Worm (Caenorhabditis elegans): ENCODE results near the gene ugt-66.

The ugt-66 gene

DNA sequence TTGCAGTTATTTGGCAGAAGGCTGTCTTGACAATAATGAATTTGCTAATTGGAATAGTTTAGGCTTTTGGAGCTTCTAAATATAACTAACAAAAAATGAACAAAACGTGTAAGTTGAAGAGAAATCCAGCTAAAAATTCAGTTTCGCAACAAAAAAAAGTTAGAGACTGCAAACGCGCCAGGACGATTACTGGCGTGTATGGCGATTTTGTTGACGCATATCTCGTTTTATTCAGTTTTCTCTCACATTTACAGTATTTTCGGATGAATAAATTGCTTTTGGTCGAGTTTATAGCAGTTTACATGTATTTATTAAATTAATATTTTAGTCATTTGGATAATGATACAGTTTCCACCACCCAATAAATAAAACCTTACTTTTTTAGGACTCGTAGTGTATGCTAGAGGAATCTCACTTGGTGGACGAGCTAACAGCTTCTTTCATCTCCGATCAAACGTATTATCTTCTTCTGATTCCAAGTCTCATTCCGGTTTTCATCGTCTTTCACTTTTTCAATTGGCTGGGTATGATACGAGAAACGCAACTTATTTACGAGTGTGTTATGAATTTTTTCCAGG lies 21.3 kb downstream of the ugt-66 start, which contains the start of the genes abcf-3 and F42A10.5 (continued):
- peak; percentile 42 for TF ChIP-seq sma-3 (GFP tag; optimal IDR thresholded peaks at IDR 0.05)
- TF ChIP-seq ceh-82 (tag; optimal IDR thresholded peaks at IDR 0.05), result no peak
- TF ChIP-seq snpc-4 (tag; optimal IDR thresholded peaks at IDR 0.05), result no peak
- no peak for TF ChIP-seq unc-62 (GFP tag; optimal IDR thresholded peaks at IDR 0.05)
- no peak for TF ChIP-seq mbf-1 (tag; optimal IDR thresholded peaks at IDR 0.05)
- TF ChIP-seq lin-13 (GFP tag; optimal IDR thresholded peaks at IDR 0.05), result peak; percentile 65
- peak; percentile 78 for TF ChIP-seq gmeb-1 (tag; optimal IDR thresholded peaks at IDR 0.05)
- no peak for TF ChIP-seq unc-55 (GFP tag; optimal IDR thresholded peaks at IDR 0.05)
- no peak for TF ChIP-seq Y55F3AM.14 (GFP tag; optimal IDR thresholded peaks at IDR 0.05)
- TF ChIP-seq nhr-129 (tag; optimal IDR thresholded peaks at IDR 0.05), result peak; percentile 70
- TF ChIP-seq alr-1 (tag; optimal IDR thresholded peaks at IDR 0.05), result no peak
- TF ChIP-seq lsy-2 (tag; optimal IDR thresholded peaks at IDR 0.05), result peak; percentile 79 to 89
- no peak for TF ChIP-seq nhr-23 (tag; optimal IDR thresholded peaks at IDR 0.05)
- TF ChIP-seq ZK546.5 (tag; optimal IDR thresholded peaks at IDR 0.05), result no peak
- TF ChIP-seq lin-39 (tag; optimal IDR thresholded peaks at IDR 0.05), result no peak
- no peak for TF ChIP-seq lin-11 (tag; optimal IDR thresholded peaks at IDR 0.05)
- TF ChIP-seq zag-1 (tag; optimal IDR thresholded peaks at IDR 0.05), result no peak
- TF ChIP-seq aly-2 (tag; optimal IDR thresholded peaks at IDR 0.05), result no peak
- no peak for TF ChIP-seq blmp-1 (tag; optimal IDR thresholded peaks at IDR 0.05; ENCODE audit: insufficient read depth)
- no peak for TF ChIP-seq nhr-10 (tag; optimal IDR thresholded peaks at IDR 0.05)
- no peak for TF ChIP-seq elt-3 (tag; optimal IDR thresholded peaks at IDR 0.05)

DNA sequence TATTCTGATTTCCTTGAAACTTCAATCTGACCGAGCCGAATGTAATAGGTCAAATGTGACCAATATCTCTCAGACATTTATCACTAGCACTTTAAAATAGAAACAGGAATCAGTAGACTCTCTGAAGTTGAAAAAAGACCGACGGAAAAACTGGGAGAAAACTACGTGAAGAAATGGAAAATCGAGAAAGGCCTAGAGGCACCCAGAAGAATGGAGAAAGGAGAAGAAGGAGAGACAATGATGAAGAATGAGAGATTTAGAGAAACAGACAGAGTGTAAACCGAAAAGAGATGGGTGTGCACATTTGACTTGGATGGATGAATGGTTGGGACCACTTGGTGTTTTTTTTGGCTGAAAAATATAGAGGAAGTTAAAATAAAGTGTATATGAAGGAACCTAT lies 24.3 kb downstream of the ugt-66 start:
- TF ChIP-seq blmp-1 (tag; optimal IDR thresholded peaks at IDR 0.05; ENCODE audit: insufficient read depth), result no peak
- TF ChIP-seq F13H6.1 (tag; optimal IDR thresholded peaks at IDR 0.05), result peak; percentile 46
- TF ChIP-seq ama-1 (optimal IDR thresholded peaks at IDR 0.05), result peak; percentile 56
- TF ChIP-seq nhr-11 (tag; optimal IDR thresholded peaks at IDR 0.05), result no peak
- TF ChIP-seq unc-39 (tag; optimal IDR thresholded peaks at IDR 0.05), result no peak
- no peak for TF ChIP-seq alr-1 (tag; optimal IDR thresholded peaks at IDR 0.05)
- TF ChIP-seq nhr-6 (tag; optimal IDR thresholded peaks at IDR 0.05), result no peak
- TF ChIP-seq peb-1 (tag; optimal IDR thresholded peaks at IDR 0.05), result no peak
- TF ChIP-seq elt-3 (tag; optimal IDR thresholded peaks at IDR 0.05), result no peak
- TF ChIP-seq ztf-4 (tag; optimal IDR thresholded peaks at IDR 0.05), result no peak
- no peak for TF ChIP-seq sma-3 (GFP tag; optimal IDR thresholded peaks at IDR 0.05)
- TF ChIP-seq nhr-12 (tag; optimal IDR thresholded peaks at IDR 0.05), result no peak
- no peak for TF ChIP-seq aly-2 (tag; optimal IDR thresholded peaks at IDR 0.05)
- no peak for TF ChIP-seq ztf-1 (GFP tag; conservative IDR thresholded peaks at IDR 0.05)
- TF ChIP-seq nhr-25 (tag; optimal IDR thresholded peaks at IDR 0.05), result peak; percentile 13
- no peak for TF ChIP-seq snpc-4 (tag; optimal IDR thresholded peaks at IDR 0.05)
- no peak for TF ChIP-seq lin-39 (tag; optimal IDR thresholded peaks at IDR 0.05)
- TF ChIP-seq lsy-2 (tag; optimal IDR thresholded peaks at IDR 0.05), result peak in 1 of 2 experiments; percentile 60
- TF ChIP-seq fos-1 (tag; optimal IDR thresholded peaks at IDR 0.05), result peak; percentile 3
- no peak for TF ChIP-seq ZK546.5 (tag; optimal IDR thresholded peaks at IDR 0.05)
- TF ChIP-seq ztf-11 (tag; optimal IDR thresholded peaks at IDR 0.05), result no peak
- no peak for TF ChIP-seq nhr-237 (tag; optimal IDR thresholded peaks at IDR 0.05)
- TF ChIP-seq nhr-10 (tag; optimal IDR thresholded peaks at IDR 0.05), result no peak
- TF ChIP-seq sma-9 (GFP tag; optimal IDR thresholded peaks at IDR 0.05), result peak; percentile 37
- no peak for TF ChIP-seq sma-9 (tag; optimal IDR thresholded peaks at IDR 0.05)
- no peak for TF ChIP-seq skn-1 (tag; optimal IDR thresholded peaks at IDR 0.05)
- TF ChIP-seq nhr-23 (tag; optimal IDR thresholded peaks at IDR 0.05), result no peak
- TF ChIP-seq egl-27 (tag; optimal IDR thresholded peaks at IDR 0.05), result no peak
- no peak for TF ChIP-seq nhr-77 (tag; optimal IDR thresholded peaks at IDR 0.05)
- peak; percentile 32 for TF ChIP-seq crh-2 (tag; optimal IDR thresholded peaks at IDR 0.05)
- TF ChIP-seq nhr-129 (tag; optimal IDR thresholded peaks at IDR 0.05), result peak; percentile 74
- no peak for TF ChIP-seq ceh-16 (tag; optimal IDR thresholded peaks at IDR 0.05)
- TF ChIP-seq unc-62 (GFP tag; optimal IDR thresholded peaks at IDR 0.05), result no peak
- TF ChIP-seq lin-11 (tag; optimal IDR thresholded peaks at IDR 0.05), result no peak
- no peak for TF ChIP-seq mbf-1 (tag; optimal IDR thresholded peaks at IDR 0.05)
- TF ChIP-seq C34F6.9 (tag; optimal IDR thresholded peaks at IDR 0.05), result peak; percentile 80
- peak; percentile 45 for TF ChIP-seq unc-55 (GFP tag; optimal IDR thresholded peaks at IDR 0.05)
- no peak for TF ChIP-seq mdl-1 (tag; optimal IDR thresholded peaks at IDR 0.05)
- TF ChIP-seq mab-5 (tag; optimal IDR thresholded peaks at IDR 0.05), result peak; percentile 21
- TF ChIP-seq zag-1 (tag; optimal IDR thresholded peaks at IDR 0.05), result no peak
- TF ChIP-seq nhr-21 (tag; optimal IDR thresholded peaks at IDR 0.05), result no peak
- TF ChIP-seq R02D3.7 (tag; optimal IDR thresholded peaks at IDR 0.05), result no peak
- TF ChIP-seq lin-13 (GFP tag; optimal IDR thresholded peaks at IDR 0.05), result no peak
- no peak for TF ChIP-seq elt-1 (tag; optimal IDR thresholded peaks at IDR 0.05)
- no peak for TF ChIP-seq ceh-82 (tag; optimal IDR thresholded peaks at IDR 0.05)
- TF ChIP-seq gmeb-1 (tag; optimal IDR thresholded peaks at IDR 0.05), result no peak
- TF ChIP-seq dmd-4 (tag; optimal IDR thresholded peaks at IDR 0.05), result no peak
- no peak for TF ChIP-seq sem-4 (tag; optimal IDR thresholded peaks at IDR 0.05)
- TF ChIP-seq Y55F3AM.14 (GFP tag; optimal IDR thresholded peaks at IDR 0.05), result no peak

Measured in whole organism, L2 larva.